Worm (Caenorhabditis elegans): ENCODE results near the gene F35B12.10.

F35B12.10 gene

DNA sequence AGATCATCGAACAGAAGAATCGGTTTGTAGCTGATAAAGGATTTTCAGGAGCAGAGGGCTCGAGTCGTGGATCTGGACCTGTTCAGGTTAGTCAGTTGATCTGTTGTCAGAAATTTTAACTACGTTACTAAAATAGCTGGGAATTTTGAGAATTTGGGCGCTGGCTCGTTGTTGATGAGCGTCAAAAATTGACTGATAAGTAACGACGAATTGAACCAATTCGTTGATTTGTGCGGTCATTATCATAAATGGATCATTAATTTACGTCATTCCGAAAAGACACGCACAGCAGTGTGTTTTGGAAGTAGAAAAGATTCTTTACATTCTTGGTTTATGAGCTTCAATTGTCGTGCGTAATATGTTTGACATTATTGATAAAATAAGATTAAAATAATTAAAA, 18.7 kb upstream of the F35B12.10 start:
- TF ChIP-seq aha-1 (tag) (peak; percentile 46), hlh-11 (tag; optimal IDR thresholded peaks at IDR 0.05) (peak; percentile 49), pqm-1 (tag; optimal IDR thresholded peaks at IDR 0.05) (peak; percentile 20), ZK546.5 (tag; optimal IDR thresholded peaks at IDR 0.05) (no peak), php-3 (GFP tag; IDR thresholded peaks at IDR 0.05) (peak; percentile 54; the same call in 1 of the 2 replicates), R02D3.7 (tag; optimal IDR thresholded peaks at IDR 0.05) (no peak), saeg-2 (GFP tag; IDR thresholded peaks at IDR 0.05) (no peak), dmd-6 (GFP tag; IDR thresholded peaks at IDR 0.05) (peak; percentile 72), nhr-28 (tag; optimal IDR thresholded peaks at IDR 0.05) (peak; percentile 49), ceh-32 (tag; optimal IDR thresholded peaks at IDR 0.05; ENCODE audit: poor library complexity) (no peak)

DNA sequence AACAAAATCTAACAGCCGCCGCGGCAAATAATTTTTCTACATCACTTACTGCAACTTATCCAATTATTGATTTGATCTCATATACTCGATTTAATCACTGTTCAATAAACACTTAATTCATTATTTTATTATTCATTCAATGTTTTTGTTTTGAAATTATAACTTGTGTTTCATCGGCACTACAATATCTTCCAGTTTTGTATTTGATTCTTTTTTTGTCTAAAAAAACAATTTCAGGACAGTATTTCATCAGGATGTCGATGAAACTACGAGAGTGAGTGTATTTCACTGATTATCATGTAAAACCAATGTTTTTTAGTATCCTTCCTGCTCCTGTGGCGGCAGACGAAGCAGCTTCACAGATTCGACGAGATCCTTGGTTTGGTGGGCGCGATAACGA, 16.2 kb upstream of the F35B12.10 start, which contains the start of gene skp-1:
TSS of gene skp-1 (plus strand) at position 238 of the 400 bp plus-strand sequence.
- TF ChIP-seq aha-1 (tag) (peak; percentile 98), Y75B8A.6 (GFP tag; IDR thresholded peaks at IDR 0.05) (no peak)

DNA sequence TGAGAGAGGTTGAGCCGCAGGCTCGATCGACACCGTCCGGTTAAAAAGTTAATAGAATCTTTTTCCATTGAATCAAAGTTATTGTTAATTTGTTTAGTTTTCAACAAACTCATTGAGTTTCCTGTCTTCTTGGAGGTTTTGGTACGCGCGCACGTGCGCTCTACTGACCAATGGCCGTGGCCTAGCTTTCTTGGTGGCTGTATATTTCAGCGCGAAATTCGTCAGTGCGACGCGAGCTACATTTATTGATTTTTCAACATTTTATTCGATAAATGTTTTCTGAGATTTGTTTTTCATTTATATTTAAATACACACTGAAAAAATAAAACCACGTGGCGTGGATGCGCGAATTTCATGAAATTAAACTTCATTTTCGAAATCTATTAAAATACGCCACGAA, 15.1 kb upstream of the F35B12.10 start, which contains the start of gene bir-1:
TSS of gene bir-1 (plus strand) at position 312 of the 400 bp plus-strand sequence.
- TF ChIP-seq hif-1 (tag; optimal IDR thresholded peaks at IDR 0.05) (peak in 1 of 2 experiments; percentile 87), snpc-1.2 (GFP tag; IDR thresholded peaks at IDR 0.05) (no peak), Y48G9A.11 (GFP tag; IDR thresholded peaks at IDR 0.05) (no peak), vab-7 (GFP tag; IDR thresholded peaks at IDR 0.05) (no peak), fos-1 (tag; optimal IDR thresholded peaks at IDR 0.05) (no peak), jun-1 (tag; optimal IDR thresholded peaks at IDR 0.05) (no peak), zip-11 (GFP tag; IDR thresholded peaks at IDR 0.05) (no peak), set-16 (GFP tag; IDR thresholded peaks at IDR 0.05) (no peak), ctbp-1 (GFP tag; IDR thresholded peaks at IDR 0.05) (no peak), lin-38 (GFP tag; IDR thresholded peaks at IDR 0.05) (peak; percentile 83), unc-39 (tag; optimal IDR thresholded peaks at IDR 0.05) (no peak), php-3 (GFP tag; IDR thresholded peaks at IDR 0.05) (no peak), skn-1 (tag; optimal IDR thresholded peaks at IDR 0.05) (no peak), zag-1 (tag; optimal IDR thresholded peaks at IDR 0.05) (no peak), dmd-9 (GFP tag; IDR thresholded peaks at IDR 0.05) (0 out of 2 replicates have a peak, but pooled peaks have one; percentile 48), ZK337.2 (GFP tag; IDR thresholded peaks at IDR 0.05) (peak; percentile 44; the same call in 1 of the 2 replicates), nhr-77 (tag; optimal IDR thresholded peaks at IDR 0.05) (peak; percentile 5), nhr-41 (GFP tag; IDR thresholded peaks at IDR 0.05) (no peak), mep-1 (tag; optimal IDR thresholded peaks at IDR 0.05) (peak; percentile 64), madf-5 (GFP tag; IDR thresholded peaks at IDR 0.05) (no peak), F10B5.3 (tag; optimal IDR thresholded peaks at IDR 0.05) (no peak), lim-7 (GFP tag; IDR thresholded peaks at IDR 0.05) (no peak), sdz-12 (GFP tag; optimal IDR thresholded peaks at IDR 0.05) (no peak), ceh-62 (tag; optimal IDR thresholded peaks at IDR 0.05) (no peak), hlh-30 (tag; optimal IDR thresholded peaks at IDR 0.05; ENCODE audit: insufficient read depth) (peak; percentile 72), mxl-2 (GFP tag; conservative IDR thresholded peaks at IDR 0.05) (no peak), pqm-1 (tag; optimal IDR thresholded peaks at IDR 0.05) (no peak), Y75B8A.6 (GFP tag; IDR thresholded peaks at IDR 0.05) (no peak), rbr-2 (tag; optimal IDR thresholded peaks at IDR 0.05) (peak; percentile 26), daf-16 (GFP tag; optimal IDR thresholded peaks at IDR 0.05) (no peak), daf-16 (tag; optimal IDR thresholded peaks at IDR 0.05) (peak; percentile 13), arid-1 (GFP tag; conservative IDR thresholded peaks at IDR 0.05) (no peak), saeg-2 (GFP tag; IDR thresholded peaks at IDR 0.05) (no peak), lin-29 (GFP tag; IDR thresholded peaks at IDR 0.05) (no peak), nhr-76 (tag; optimal IDR thresholded peaks at IDR 0.05) (no peak), attf-4 (tag; optimal IDR thresholded peaks at IDR 0.05) (no peak), ceh-28 (tag; optimal IDR thresholded peaks at IDR 0.05) (no peak), tag-97 (GFP tag; IDR thresholded peaks at IDR 0.05) (no peak), mdt-29 (GFP tag; IDR thresholded peaks at IDR 0.05) (no peak), nhr-10 (tag; optimal IDR thresholded peaks at IDR 0.05) (no peak), nhr-6 (tag; optimal IDR thresholded peaks at IDR 0.05) (peak; percentile 85), gei-8 (GFP tag; optimal IDR thresholded peaks at IDR 0.05) (no peak)

Measured in whole organism, L4 larva.